Fruit fly (Drosophila melanogaster): ENCODE data around the gene Or85f.

The Or85f gene

dm6 chr3R:9434543-9435407, 36.8 kb downstream of the Or85f start:
- TF ChIP-seq CG14655 (GFP tag; optimal IDR thresholded peaks at IDR 0.05) (peak; percentile 60), CG17806 (tag; optimal IDR thresholded peaks at IDR 0.05) (peak; percentile 57), Pif1B (GFP tag; optimal IDR thresholded peaks at IDR 0.05) (no peak), CG32121 (GFP tag; IDR thresholded peaks at IDR 0.05) (peak; percentile 93), rn (GFP tag; IDR thresholded peaks at IDR 0.05) (peak; percentile 76), CG12605 (GFP tag; IDR thresholded peaks at IDR 0.05) (peak; percentile 49; the same call in 1 of the 2 replicates), Ets98B (GFP tag; IDR thresholded peaks at IDR 0.05) (peak; percentile 89), CG8159 (tag; optimal IDR thresholded peaks at IDR 0.05) (peak; percentile 45), CG15710 (tag; optimal IDR thresholded peaks at IDR 0.05) (peak; percentile 35), CG34367 (tag; optimal IDR thresholded peaks at IDR 0.05) (no peak), CG8301 (tag; optimal IDR thresholded peaks at IDR 0.05) (peak; percentile 77), CG13204 (GFP tag; optimal IDR thresholded peaks at IDR 0.05) (no peak), CG10348 (GFP tag; IDR thresholded peaks at IDR 0.05) (peak; percentile 52; the same call in 1 of the 2 replicates), CG4496 (GFP tag; IDR thresholded peaks at IDR 0.05) (peak; percentile 92), fd96Ca (GFP tag; IDR thresholded peaks at IDR 0.05) (peak; percentile 63; the same call in 2 of the 3 replicates), D1 (tag; optimal IDR thresholded peaks at IDR 0.05) (no peak), Pif1A (GFP tag; optimal IDR thresholded peaks at IDR 0.05) (peak; percentile 56), gl (tag; optimal IDR thresholded peaks at IDR 0.05) (no peak), Snoo (tag; optimal IDR thresholded peaks at IDR 0.05) (no peak), EcR (GFP tag; optimal IDR thresholded peaks at IDR 0.05) (no peak), CG9948 (tag; optimal IDR thresholded peaks at IDR 0.05) (peak; percentile 51)

DNA sequence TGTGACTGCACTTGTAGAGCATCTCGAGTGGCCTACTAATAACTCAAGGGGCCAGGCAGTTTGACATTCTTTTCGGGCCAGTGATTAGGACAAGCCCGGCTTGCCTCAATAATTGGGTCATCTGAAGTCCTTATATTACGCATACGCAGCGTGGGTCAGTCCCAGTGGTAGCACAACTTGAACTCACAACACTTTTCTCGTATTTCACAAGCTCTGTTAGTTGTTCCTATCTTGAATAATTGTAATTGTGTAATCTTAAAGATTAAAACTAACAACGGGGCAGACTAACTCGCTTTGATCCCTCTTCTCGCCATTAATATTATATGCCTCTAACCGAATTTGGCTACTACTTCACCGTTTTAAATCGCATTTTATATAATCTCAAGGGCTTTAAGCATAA, 37.9 kb downstream of the Or85f start:
- TF ChIP-seq CG13204 (GFP tag; optimal IDR thresholded peaks at IDR 0.05) (no peak), CG8301 (tag; optimal IDR thresholded peaks at IDR 0.05) (no peak), CG8159 (tag; optimal IDR thresholded peaks at IDR 0.05) (no peak)

DNA sequence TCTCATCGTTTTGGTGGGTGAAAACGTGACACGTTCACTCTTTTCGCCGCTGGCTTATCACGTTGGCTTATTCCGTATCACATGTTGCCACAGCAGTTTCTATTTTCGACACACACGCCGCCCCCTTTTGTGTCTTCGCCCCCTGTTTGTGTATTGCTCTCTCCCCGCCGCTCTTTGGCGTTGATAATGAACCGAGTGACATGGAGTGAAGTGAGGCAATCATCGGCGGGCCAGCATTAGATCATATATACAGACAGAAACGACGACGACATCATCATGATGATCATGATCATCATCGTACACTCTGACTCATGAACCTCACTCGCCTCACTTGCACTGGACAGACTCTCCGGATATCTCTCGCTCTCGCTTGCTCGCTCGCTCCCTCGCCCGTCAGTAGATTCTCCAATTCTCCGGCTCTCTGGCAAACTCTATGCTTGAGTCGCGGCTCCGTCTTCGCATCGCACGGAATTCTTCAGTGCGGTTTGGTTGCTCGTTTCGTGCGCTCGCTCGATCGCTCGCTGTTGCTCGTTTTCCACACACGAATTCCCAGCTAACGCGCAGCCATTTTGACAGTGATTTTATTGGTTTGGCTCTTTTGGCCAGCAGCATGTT, 38.5 kb downstream of the Or85f start:
- no peak for TF ChIP-seq CG17806 (tag; optimal IDR thresholded peaks at IDR 0.05)
- TF ChIP-seq CG4496 (GFP tag; IDR thresholded peaks at IDR 0.05) = 0 out of 3 replicates have a peak, but pooled peaks have one; percentile 41
- TF ChIP-seq Ets98B (GFP tag; IDR thresholded peaks at IDR 0.05) = peak; percentile 7; the same call in 1 of the 2 replicates
- no peak for TF ChIP-seq rn (GFP tag; IDR thresholded peaks at IDR 0.05)
- TF ChIP-seq gl (tag; optimal IDR thresholded peaks at IDR 0.05) = no peak

DNA sequence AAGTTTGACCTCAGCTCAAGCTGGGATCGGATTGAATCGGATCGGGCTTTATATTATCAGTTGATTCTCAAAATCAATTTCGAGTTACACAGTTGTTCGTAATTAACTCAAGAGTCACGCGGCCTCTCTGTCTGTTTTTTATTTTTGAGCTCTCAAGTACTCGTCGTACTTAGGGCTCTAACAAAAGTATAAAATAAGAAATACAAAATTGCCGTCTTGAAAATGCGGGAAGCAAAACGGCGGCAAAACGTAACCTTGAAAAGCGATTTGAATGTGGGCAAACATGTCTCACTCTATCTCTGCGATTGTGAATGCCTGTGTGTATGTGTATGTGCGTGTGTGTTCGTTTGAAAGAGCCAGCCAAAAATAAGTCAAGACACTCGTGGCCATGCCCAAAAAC, 39.6 kb downstream of the Or85f start:
- no peak for TF ChIP-seq Pif1B (GFP tag; optimal IDR thresholded peaks at IDR 0.05)

DNA sequence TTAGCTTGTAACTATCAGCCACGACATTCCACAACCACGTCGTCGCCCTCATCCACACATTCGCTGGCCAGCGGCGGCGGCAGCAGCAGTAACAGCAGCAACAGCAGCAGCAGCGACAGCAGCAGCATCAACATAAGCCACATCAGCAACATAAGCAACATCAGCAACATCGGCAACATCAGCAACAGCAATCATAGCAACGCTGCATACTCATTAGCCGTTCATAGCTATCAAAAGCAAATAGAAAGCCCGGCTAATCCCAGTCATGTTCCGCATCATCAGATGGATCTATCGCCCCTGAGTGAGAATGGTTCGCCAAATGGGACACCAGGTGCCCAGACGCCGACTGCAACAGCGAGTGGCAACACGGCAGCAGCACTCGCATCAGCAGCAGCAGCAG, 43.1 kb downstream of the Or85f start:
- TF ChIP-seq CG17806 (tag; optimal IDR thresholded peaks at IDR 0.05) = no peak
- no peak for TF ChIP-seq CG12605 (GFP tag; IDR thresholded peaks at IDR 0.05)
- no peak for TF ChIP-seq Pif1A (GFP tag; optimal IDR thresholded peaks at IDR 0.05)
- no peak for TF ChIP-seq CG10348 (GFP tag; IDR thresholded peaks at IDR 0.05)
- no peak for TF ChIP-seq EcR (GFP tag; optimal IDR thresholded peaks at IDR 0.05)
- TF ChIP-seq CG4496 (GFP tag; IDR thresholded peaks at IDR 0.05) = no peak
- TF ChIP-seq CG8301 (tag; optimal IDR thresholded peaks at IDR 0.05) = no peak
- no peak for TF ChIP-seq CG34367 (tag; optimal IDR thresholded peaks at IDR 0.05)
- no peak for TF ChIP-seq CG15710 (tag; optimal IDR thresholded peaks at IDR 0.05)
- TF ChIP-seq Snoo (tag; optimal IDR thresholded peaks at IDR 0.05) = no peak
- TF ChIP-seq D1 (tag; optimal IDR thresholded peaks at IDR 0.05) = no peak
- TF ChIP-seq gl (tag; optimal IDR thresholded peaks at IDR 0.05) = no peak
- TF ChIP-seq Ets98B (GFP tag; IDR thresholded peaks at IDR 0.05) = no peak
- TF ChIP-seq CG9948 (tag; optimal IDR thresholded peaks at IDR 0.05) = no peak
- TF ChIP-seq CG14655 (GFP tag; optimal IDR thresholded peaks at IDR 0.05) = no peak
- TF ChIP-seq rn (GFP tag; IDR thresholded peaks at IDR 0.05) = no peak
- TF ChIP-seq CG32121 (GFP tag; IDR thresholded peaks at IDR 0.05) = no peak

DNA sequence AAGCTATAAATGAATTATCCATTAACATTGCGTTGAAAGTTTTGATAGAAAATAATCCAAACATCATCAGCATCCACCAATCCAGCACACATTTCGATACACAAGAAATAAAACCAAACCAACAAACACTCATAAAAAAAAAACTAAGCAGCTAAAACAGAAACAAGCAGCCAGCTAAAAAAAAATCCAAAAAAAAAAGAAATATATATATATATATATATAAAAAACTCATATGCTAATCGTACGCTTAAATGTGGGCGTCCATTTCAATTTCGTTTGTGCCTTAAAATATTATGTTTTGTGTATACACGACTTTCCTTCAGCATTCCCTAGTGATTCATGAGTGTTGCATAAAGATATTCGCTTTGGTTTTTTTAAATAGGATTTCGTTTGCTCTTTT, 44.0 kb downstream of the Or85f start:
- TF ChIP-seq Pif1A (GFP tag; optimal IDR thresholded peaks at IDR 0.05) (no peak), CG13204 (GFP tag; optimal IDR thresholded peaks at IDR 0.05) (no peak), CG15710 (tag; optimal IDR thresholded peaks at IDR 0.05) (no peak), CG34367 (tag; optimal IDR thresholded peaks at IDR 0.05) (no peak), CG8159 (tag; optimal IDR thresholded peaks at IDR 0.05) (no peak), gl (tag; optimal IDR thresholded peaks at IDR 0.05) (no peak), CG17806 (tag; optimal IDR thresholded peaks at IDR 0.05) (no peak), Pif1B (GFP tag; optimal IDR thresholded peaks at IDR 0.05) (no peak), rn (GFP tag; IDR thresholded peaks at IDR 0.05) (no peak), CG32121 (GFP tag; IDR thresholded peaks at IDR 0.05) (no peak), Ets98B (GFP tag; IDR thresholded peaks at IDR 0.05) (no peak), Snoo (tag; optimal IDR thresholded peaks at IDR 0.05) (no peak), CG14655 (GFP tag; optimal IDR thresholded peaks at IDR 0.05) (no peak), CG8301 (tag; optimal IDR thresholded peaks at IDR 0.05) (no peak), CG9948 (tag; optimal IDR thresholded peaks at IDR 0.05) (no peak), fd96Ca (GFP tag; IDR thresholded peaks at IDR 0.05) (no peak), EcR (GFP tag; optimal IDR thresholded peaks at IDR 0.05) (no peak), CG4496 (GFP tag; IDR thresholded peaks at IDR 0.05) (no peak)

All from whole organism, pupa.